Worm (Caenorhabditis elegans): ENCODE measurements around the gene ZK354.9.

ce11 chrIV:5274123-5274581 is 33.8 kb downstream of the ZK354.9 start, which contains the start of gene slfl-4:
- TF ChIP-seq F13H6.1 (tag; optimal IDR thresholded peaks at IDR 0.05) = no peak
- no peak for TF ChIP-seq ceh-18 (tag; optimal IDR thresholded peaks at IDR 0.05)
- no peak for TF ChIP-seq K09A11.1 (tag; optimal IDR thresholded peaks at IDR 0.05; ENCODE audit: insufficient read depth)
- TF ChIP-seq T23F11.4 (GFP tag; optimal IDR thresholded peaks at IDR 0.05) = no peak
